Fruit fly (Drosophila melanogaster): ENCODE results near the gene CG5916.
A peak's percentile ranks its signal among the peaks of the same experiment; 100 is the strongest.

CG5916 gene

DNA sequence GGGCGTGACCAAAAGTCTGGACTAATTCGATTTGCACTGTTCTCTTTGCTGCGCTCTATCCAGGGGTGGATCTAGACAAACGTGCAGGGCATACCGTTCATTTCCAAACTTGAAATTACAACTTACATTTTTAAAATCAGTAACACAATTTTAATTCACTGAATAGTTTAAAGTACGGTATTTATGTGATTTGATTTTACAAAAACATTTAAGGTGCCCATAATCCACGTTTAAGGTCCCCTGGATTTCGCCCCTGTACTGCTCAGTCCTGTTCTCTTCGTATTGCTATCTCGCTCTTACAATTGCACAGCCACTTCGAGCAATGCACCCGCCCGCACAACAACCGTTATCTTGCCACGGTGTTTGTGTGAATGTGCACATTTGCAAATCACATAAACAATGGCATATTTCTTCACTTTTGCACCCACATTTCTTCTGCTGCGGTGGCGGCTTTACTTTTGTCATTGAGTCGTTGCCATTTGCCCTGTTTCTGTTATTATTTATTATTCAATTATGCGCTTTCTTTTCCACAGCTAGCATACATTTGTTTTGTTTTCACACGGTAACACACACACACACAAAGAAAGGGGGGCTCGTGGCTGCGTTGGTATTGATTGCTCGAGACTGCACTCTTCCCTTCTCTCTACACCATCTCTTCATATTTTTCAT lies 49.0 kb upstream of the CG5916 start (continued):
- TF ChIP-seq CG13296 (GFP tag; optimal IDR thresholded peaks at IDR 0.05) (peak; percentile 19), danr (GFP tag; IDR thresholded peaks at IDR 0.05) (peak; percentile 65; the same call in 1 of the 2 replicates), peb (GFP tag; IDR thresholded peaks at IDR 0.05) (peak; percentile 84), CG31388 (GFP tag; optimal IDR thresholded peaks at IDR 0.05) (peak; percentile 58), CG4404 (GFP tag; IDR thresholded peaks at IDR 0.05) (peak; percentile 94), Lpt (GFP tag; optimal IDR thresholded peaks at IDR 0.05) (no peak), Xbp1 (GFP tag; optimal IDR thresholded peaks at IDR 0.05) (peak; percentile 81), br (optimal IDR thresholded peaks at IDR 0.05) (no peak), Gug (GFP tag; IDR thresholded peaks at IDR 0.05) (peak; percentile 75), sna (GFP tag; IDR thresholded peaks at IDR 0.05; ENCODE audit: partially characterized antibody) (no peak), dpn (GFP tag; optimal IDR thresholded peaks at IDR 0.05) (peak; percentile 75 to 76), Dek (tag; optimal IDR thresholded peaks at IDR 0.05) (peak; percentile 6), CG8290 (GFP tag; optimal IDR thresholded peaks at IDR 0.05) (peak; percentile 56), CG8290 (tag; optimal IDR thresholded peaks at IDR 0.05) (peak in 1 of 2 experiments; percentile 83), unc-4 (GFP tag; IDR thresholded peaks at IDR 0.05; ENCODE audit: partially characterized antibody) (no peak), ken (GFP tag; IDR thresholded peaks at IDR 0.05) (peak; percentile 79), Antp (GFP tag; optimal IDR thresholded peaks at IDR 0.05) (peak; percentile 78), CG3995 (GFP tag; optimal IDR thresholded peaks at IDR 0.05) (no peak), CG10147 (GFP tag; optimal IDR thresholded peaks at IDR 0.05) (peak; percentile 38), CG33213 (GFP tag; optimal IDR thresholded peaks at IDR 0.05) (peak; percentile 55), Fer3 (tag; optimal IDR thresholded peaks at IDR 0.05) (peak; percentile 55), twi (tag; optimal IDR thresholded peaks at IDR 0.05) (peak; percentile 69), CG34224 (GFP tag; IDR thresholded peaks at IDR 0.05; ENCODE audit: partially characterized antibody) (no peak), sqz (GFP tag; optimal IDR thresholded peaks at IDR 0.05) (peak; percentile 11), seq (GFP tag; IDR thresholded peaks at IDR 0.05) (peak; percentile 47; the same call in 1 of the 2 replicates), Stat92E (GFP tag; optimal IDR thresholded peaks at IDR 0.05) (peak in 1 of 3 experiments; percentile 70), CG11247 (GFP tag; IDR thresholded peaks at IDR 0.05) (peak; percentile 65), pita (GFP tag; optimal IDR thresholded peaks at IDR 0.05) (no peak), Dll (GFP tag; IDR thresholded peaks at IDR 0.05; ENCODE audit: partially characterized antibody) (no peak), CG4424 (GFP tag; optimal IDR thresholded peaks at IDR 0.05) (peak; percentile 89), CG13424 (tag; optimal IDR thresholded peaks at IDR 0.05) (peak; percentile 74), CG12236 (GFP tag; optimal IDR thresholded peaks at IDR 0.05) (peak; percentile 70), eyg (GFP tag; optimal IDR thresholded peaks at IDR 0.05) (peak; percentile 22), caup (GFP tag; optimal IDR thresholded peaks at IDR 0.05; ENCODE audit: severe bottlenecking) (peak; percentile 23), CG18262 (tag; optimal IDR thresholded peaks at IDR 0.05) (peak; percentile 89), CG8478 (optimal IDR thresholded peaks at IDR 0.05) (no peak), Ada2b (GFP tag; IDR thresholded peaks at IDR 0.05) (peak; percentile 79), odd (GFP tag; optimal IDR thresholded peaks at IDR 0.05) (peak; percentile 8), CG16779 (GFP tag; IDR thresholded peaks at IDR 0.05) (no peak), NK7.1 (GFP tag; optimal IDR thresholded peaks at IDR 0.05) (peak; percentile 55), Side (GFP tag; optimal IDR thresholded peaks at IDR 0.05) (peak; percentile 73), tap (tag; optimal IDR thresholded peaks at IDR 0.05) (peak; percentile 70), CG7271 (tag; optimal IDR thresholded peaks at IDR 0.05) (peak; percentile 71), abd-A (tag; optimal IDR thresholded peaks at IDR 0.05) (no peak), Hmr (GFP tag; optimal IDR thresholded peaks at IDR 0.05) (no peak), Poxn (GFP tag; IDR thresholded peaks at IDR 0.05) (no peak), Hr51 (GFP tag; optimal IDR thresholded peaks at IDR 0.05) (peak; percentile 25 to 63), YL-1 (GFP tag; optimal IDR thresholded peaks at IDR 0.05) (no peak), CG5953 (GFP tag; IDR thresholded peaks at IDR 0.05) (no peak), z (GFP tag; IDR thresholded peaks at IDR 0.05) (no peak; the same call in 2 of the 3 replicates)
